Worm (Caenorhabditis elegans): ENCODE data around the gene Y45F10B.9.
"Not testable (repeated sequence)": the region's sequence is repeated elsewhere in the genome, so short reads cannot be mapped to it uniquely, and the experiment has no call there.

DNA sequence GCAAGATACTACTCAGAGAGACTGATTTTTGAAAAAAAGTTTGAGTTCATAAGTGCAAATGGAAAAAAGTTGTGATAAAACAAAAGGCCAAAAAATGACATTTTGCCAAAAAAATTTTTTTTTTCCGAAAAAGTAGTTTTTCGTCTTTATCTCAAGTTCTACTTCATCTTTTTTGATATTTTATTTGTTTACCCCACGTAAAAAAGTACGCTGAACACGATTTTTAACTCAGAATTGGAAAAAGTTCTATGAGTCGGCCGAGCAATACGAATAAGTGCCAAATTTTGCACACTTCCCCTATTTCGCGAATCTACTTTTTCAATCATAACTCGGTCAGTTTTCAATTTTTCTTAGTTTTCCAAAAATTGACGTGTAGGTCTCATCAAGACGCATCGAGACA is 18.8 kb downstream of the Y45F10B.9 start, which contains the start of gene sru-16:
- TF ChIP-seq peb-1 (tag; optimal IDR thresholded peaks at IDR 0.05); elt-3 (tag; optimal IDR thresholded peaks at IDR 0.05); nhr-237 (tag; optimal IDR thresholded peaks at IDR 0.05); ceh-82 (tag; optimal IDR thresholded peaks at IDR 0.05); elt-1 (tag; optimal IDR thresholded peaks at IDR 0.05); mab-5 (tag; optimal IDR thresholded peaks at IDR 0.05); ama-1 (optimal IDR thresholded peaks at IDR 0.05); lin-13 (GFP tag; optimal IDR thresholded peaks at IDR 0.05): not testable (repeated sequence)
